Worm (Caenorhabditis elegans) whole organism, mixed stage, embryonic: ENCODE measurements around the gene pqn-18.

Experiments
- M03D4.4 ChIP-seq: sonication (generic microtip); optimal IDR thresholded peaks from 2 replicates; lab custom pipeline; 2017; ENCODE audit warnings: mild to moderate bottlenecking, missing genetic modification characterization, missing compliant biosample characterization
- bed-3 ChIP-seq: fragments of 200-800 bp; sonication (Bioruptor generic); optimal IDR thresholded peaks from 3 replicates; lab custom pipeline; 2018; ENCODE audit warnings: mild to moderate bottlenecking, missing genetic modification characterization, moderate library complexity, missing compliant biosample characterization
- blmp-1 ChIP-seq: fragments of 150-350 bp; optimal IDR thresholded peaks from 2 replicates; lab custom pipeline; 2014; ENCODE audit warnings: missing biosample characterization, missing genetic modification characterization
- ceh-39 ChIP-seq: fragments of 150-350 bp; optimal IDR thresholded peaks from 2 replicates; lab custom pipeline; 2014; ENCODE audit warnings: missing biosample characterization, missing genetic modification characterization
- ceh-43 ChIP-seq: fragments of 200-800 bp; sonication (Bioruptor generic); optimal IDR thresholded peaks from 2 replicates; lab custom pipeline; 2018; ENCODE audit warnings: mild to moderate bottlenecking, missing genetic modification characterization, moderate library complexity, missing compliant biosample characterization
- ceh-83 ChIP-seq: fragments of 200-800 bp; sonication (Bioruptor generic); optimal IDR thresholded peaks from 2 replicates; lab custom pipeline; 2018; ENCODE audit warnings: mild to moderate bottlenecking, missing genetic modification characterization, missing compliant biosample characterization
- ces-1 ChIP-seq: fragments of 150-350 bp; optimal IDR thresholded peaks from 2 replicates; lab custom pipeline; 2014; ENCODE audit warnings: missing biosample characterization, missing genetic modification reagents, missing genetic modification characterization
- cnd-1 ChIP-seq: fragments of 200-800 bp; sonication (Bioruptor generic); optimal IDR thresholded peaks from 2 replicates; lab custom pipeline; 2018; ENCODE audit warnings: mild to moderate bottlenecking, missing genetic modification characterization, missing compliant biosample characterization
- drap-1 ChIP-seq: fragments of 200-800 bp; sonication (Bioruptor generic); optimal IDR thresholded peaks from 3 replicates; lab custom pipeline; 2018; ENCODE audit warnings: mild to moderate bottlenecking, missing genetic modification characterization, missing compliant biosample characterization
- elt-1 ChIP-seq: sonication (generic microtip); optimal IDR thresholded peaks from 2 replicates; lab custom pipeline; 2017; ENCODE audit warnings: missing genetic modification characterization, mild to moderate bottlenecking, missing compliant biosample characterization, antibody characterized with exemption, moderate library complexity, borderline replicate concordance; ENCODE audit not compliant: insufficient read depth
- elt-3 ChIP-seq: fragments of 150-350 bp; optimal IDR thresholded peaks from 2 replicates; lab custom pipeline; 2014; ENCODE audit warnings: missing biosample characterization, missing genetic modification characterization
- flh-1 ChIP-seq: fragments of 200-800 bp; sonication (Bioruptor generic); optimal IDR thresholded peaks from 2 replicates; lab custom pipeline; 2018; ENCODE audit warnings: mild to moderate bottlenecking, missing genetic modification characterization, moderate library complexity, missing compliant biosample characterization
- lin-13 ChIP-seq: fragments of 150-350 bp; optimal IDR thresholded peaks from 2 replicates; lab custom pipeline; 2014; ENCODE audit warnings: missing biosample characterization, missing genetic modification characterization
- lin-32 ChIP-seq: fragments of 200-800 bp; sonication (Bioruptor generic); optimal IDR thresholded peaks from 2 replicates; lab custom pipeline; 2018; ENCODE audit warnings: mild to moderate bottlenecking, missing genetic modification characterization, missing compliant biosample characterization
- lsy-2 ChIP-seq: fragments of 150-350 bp; optimal IDR thresholded peaks from 2 replicates; lab custom pipeline; 2014; ENCODE audit warnings: missing biosample characterization, missing genetic modification characterization
- mep-1 ChIP-seq: fragments of 150-350 bp; optimal IDR thresholded peaks from 2 replicates; lab custom pipeline; 2017; ENCODE audit warnings: missing biosample characterization, missing genetic modification reagents, missing genetic modification characterization, inconsistent platforms
- mls-2 ChIP-seq: sonication (generic microtip); optimal IDR thresholded peaks from 2 replicates; lab custom pipeline; 2016; ENCODE audit warnings: mild to moderate bottlenecking, missing genetic modification characterization, moderate library complexity, missing compliant biosample characterization
- nhr-12 ChIP-seq: fragments of 150-350 bp; optimal IDR thresholded peaks from 2 replicates; lab custom pipeline; 2014; ENCODE audit warnings: missing biosample characterization, missing genetic modification characterization
- nhr-237 ChIP-seq: fragments of 150-350 bp; optimal IDR thresholded peaks from 2 replicates; lab custom pipeline; 2014; ENCODE audit warnings: missing biosample characterization, missing genetic modification characterization
- nhr-28 ChIP-seq: fragments of 150-350 bp; optimal IDR thresholded peaks from 2 replicates; lab custom pipeline; 2014; ENCODE audit warnings: missing biosample characterization, missing genetic modification characterization
- nhr-76 ChIP-seq: sonication (generic microtip); optimal IDR thresholded peaks from 2 replicates; lab custom pipeline; 2017; ENCODE audit warnings: missing biosample characterization, missing genetic modification characterization
- pha-4 ChIP-seq: fragments of 150-350 bp; optimal IDR thresholded peaks from 2 replicates; lab custom pipeline; 2018; ENCODE audit warnings: missing biosample characterization, missing genetic modification reagents, missing genetic modification characterization
- sem-2 ChIP-seq: fragments of 200-800 bp; sonication (Bioruptor generic); optimal IDR thresholded peaks from 2 replicates; lab custom pipeline; 2018; ENCODE audit warnings: mild to moderate bottlenecking, missing genetic modification characterization, missing compliant biosample characterization
- sptf-1 ChIP-seq: sonication (generic microtip); optimal IDR thresholded peaks from 2 replicates; lab custom pipeline; 2017; ENCODE audit warnings: mild to moderate bottlenecking, missing genetic modification characterization, moderate library complexity, missing compliant biosample characterization
- tbx-8 ChIP-seq: fragments of 200-800 bp; sonication (Bioruptor generic); optimal IDR thresholded peaks from 2 replicates; lab custom pipeline; 2018; ENCODE audit warnings: mild to moderate bottlenecking, missing genetic modification characterization, moderate library complexity, missing compliant biosample characterization
- unc-120 ChIP-seq: sonication (generic microtip); optimal IDR thresholded peaks from 2 replicates; lab custom pipeline; 2017; ENCODE audit warnings: missing genetic modification characterization, missing compliant biosample characterization; ENCODE audit not compliant: poor library complexity, severe bottlenecking
- unc-39 ChIP-seq: fragments of 150-350 bp; optimal IDR thresholded peaks from 2 replicates; lab custom pipeline; 2014; ENCODE audit warnings: missing biosample characterization, missing genetic modification characterization
- unc-62 ChIP-seq: fragments of 150-350 bp; optimal IDR thresholded peaks from 2 replicates; lab custom pipeline; 2014; ENCODE audit warnings: missing biosample characterization, missing genetic modification reagents, missing genetic modification characterization
- zip-8 ChIP-seq: fragments of 150-350 bp; optimal IDR thresholded peaks from 2 replicates; lab custom pipeline; 2014; ENCODE audit warnings: missing biosample characterization, missing genetic modification characterization
- ztf-11 ChIP-seq: fragments of 150-350 bp; optimal IDR thresholded peaks from 2 replicates; lab custom pipeline; 2014; ENCODE audit warnings: missing biosample characterization, missing genetic modification characterization

The pqn-18 gene

DNA sequence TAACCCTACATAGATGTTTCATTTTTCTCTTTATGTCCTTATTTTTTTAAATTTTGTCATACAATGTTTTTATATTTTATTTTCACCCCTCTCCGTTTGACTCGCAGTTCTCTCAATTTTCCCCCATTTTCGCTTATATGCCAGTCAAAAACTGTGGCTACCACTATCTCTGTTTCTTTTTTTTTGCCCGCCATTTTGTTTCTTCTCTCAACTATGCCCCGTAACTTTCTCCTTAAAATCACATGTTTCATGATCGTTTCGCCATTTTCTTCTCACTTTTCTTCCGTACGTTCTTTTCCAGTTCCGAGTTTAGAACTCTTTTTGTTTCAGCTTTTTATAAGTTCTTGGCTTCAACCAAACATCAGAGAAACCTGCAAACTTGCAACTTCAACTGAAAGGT is at the start of gene pqn-18:
TSS of gene pqn-18 (plus strand) at position 331 of the 400 bp plus-strand sequence.
- TF ChIP-seq ces-1 (GFP tag; lab: Kevin White, UChicago) (no peak), ztf-11 (tag; lab: Kevin White, UChicago) (no peak), nhr-12 (tag; lab: Kevin White, UChicago) (no peak), sem-2 (GFP tag; lab: Kevin White, UChicago) (no peak), M03D4.4 (tag; lab: Kevin White, UChicago) (no peak), pha-4 (tag; lab: Kevin White, UChicago) (no peak), nhr-237 (tag; lab: Kevin White, UChicago) (no peak), nhr-28 (tag; lab: Kevin White, UChicago) (no peak), bed-3 (GFP tag; lab: Kevin White, UChicago) (no peak), flh-1 (GFP tag; lab: Kevin White, UChicago) (no peak), lin-32 (GFP tag; lab: Kevin White, UChicago) (no peak), cnd-1 (tag; lab: Kevin White, UChicago) (no peak), tbx-8 (GFP tag; lab: Kevin White, UChicago) (no peak), unc-39 (no peak), unc-120 (tag; lab: Kevin White, UChicago) (no peak), zip-8 (tag; lab: Kevin White, UChicago) (no peak)

DNA sequence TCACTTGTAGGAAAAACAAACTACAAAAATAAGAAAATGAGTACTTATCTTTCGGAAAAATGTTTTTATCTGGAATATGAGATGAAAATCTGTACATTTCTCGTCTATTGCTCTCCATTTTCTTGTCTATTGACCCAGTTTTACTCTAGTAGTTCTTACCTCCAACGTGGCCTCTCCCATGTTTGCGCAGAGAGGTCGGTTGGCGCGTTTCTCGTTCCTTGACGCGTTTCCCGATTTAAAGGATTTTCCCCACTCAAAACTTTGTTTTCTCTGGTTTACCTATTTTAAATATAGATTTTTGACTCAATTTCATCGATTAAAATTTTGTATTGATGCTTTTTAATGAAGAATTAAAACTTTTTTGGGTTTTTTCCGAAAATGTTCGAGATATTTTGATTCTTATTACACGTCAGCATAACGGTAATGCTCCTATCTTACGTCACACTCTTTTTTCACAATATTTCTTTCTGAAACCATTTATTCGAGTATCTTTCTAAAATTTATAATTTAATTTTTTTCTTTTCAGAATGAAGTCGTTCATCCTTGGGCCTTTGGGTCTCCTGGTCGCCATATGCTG is 46.8 kb upstream of the pqn-18 start, which contains the start of gene T14G8.3:
TSS of gene T14G8.3 (plus strand) at position 527 of the 577 bp plus-strand sequence.
- TF ChIP-seq mep-1 (tag; lab: Kevin White, UChicago) (peak; percentile 26), pha-4 (tag; lab: Kevin White, UChicago) (peak; percentile 42), lin-13 (tag; lab: Kevin White, UChicago) (peak; percentile 43), ceh-83 (no peak), zip-8 (tag; lab: Kevin White, UChicago) (peak; percentile 4)

DNA sequence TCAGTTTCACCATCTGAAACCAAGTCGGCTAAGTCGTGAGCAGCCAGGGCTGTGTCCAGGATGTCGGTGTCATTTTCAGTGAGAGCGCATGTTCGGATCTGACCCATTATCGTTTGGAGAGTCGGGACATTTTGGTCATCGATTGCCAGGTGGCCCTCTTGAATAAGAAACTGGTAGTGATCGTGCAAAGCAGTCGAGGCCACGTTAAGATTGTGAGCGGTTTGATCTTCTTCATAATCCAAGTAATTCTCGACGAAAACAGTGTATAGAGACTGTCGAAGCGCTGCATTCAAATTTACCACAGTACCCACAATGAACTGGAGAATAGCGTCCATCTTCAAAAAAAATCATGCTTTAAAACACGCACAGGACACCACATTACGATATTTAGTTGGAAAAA is 45.1 kb upstream of the pqn-18 start, which contains the start of gene T14G8.6:
TSS of gene T14G8.6 (minus strand) at position 338 of the 400 bp plus-strand sequence.
- no peak for TF ChIP-seq nhr-237 (tag; lab: Kevin White, UChicago)
- no peak for TF ChIP-seq unc-120 (tag; lab: Kevin White, UChicago)
- TF ChIP-seq tbx-8 (GFP tag; lab: Kevin White, UChicago): no peak
- TF ChIP-seq, all 35 proteins: peak for 0

DNA sequence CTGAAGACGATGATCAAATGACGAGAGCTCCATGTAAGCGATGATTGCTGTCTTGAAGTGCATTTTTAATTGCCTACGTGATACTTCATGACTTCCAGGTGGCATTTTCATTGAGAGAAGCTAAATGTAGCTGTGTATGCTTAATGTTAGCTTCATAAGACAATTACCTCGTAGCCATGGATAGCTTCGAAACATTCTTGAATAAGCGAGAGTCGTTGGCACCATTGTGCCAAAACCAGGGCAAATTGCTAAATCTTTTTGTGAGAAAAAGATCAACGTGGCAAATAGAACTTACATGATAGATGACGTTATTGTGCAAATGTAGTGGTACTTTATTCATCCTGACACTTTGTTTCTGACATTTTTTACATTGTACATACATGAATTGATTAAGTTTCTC is 44.4 kb upstream of the pqn-18 start:
- TF ChIP-seq ces-1 (GFP tag; lab: Kevin White, UChicago): no peak
- no peak for TF ChIP-seq elt-3 (tag; lab: Kevin White, UChicago)
- TF ChIP-seq ztf-11 (tag; lab: Kevin White, UChicago): no peak
- TF ChIP-seq flh-1 (GFP tag; lab: Kevin White, UChicago): no peak
- TF ChIP-seq cnd-1 (tag; lab: Kevin White, UChicago): no peak
- no peak for TF ChIP-seq blmp-1 (tag; lab: Kevin White, UChicago)
- no peak for TF ChIP-seq sem-2 (GFP tag; lab: Kevin White, UChicago)
- TF ChIP-seq ceh-83: no peak
- no peak for TF ChIP-seq unc-62 (GFP tag; lab: Kevin White, UChicago)
- no peak for TF ChIP-seq nhr-237 (tag; lab: Kevin White, UChicago)
- no peak for TF ChIP-seq lin-13 (tag; lab: Kevin White, UChicago)
- no peak for TF ChIP-seq nhr-76
- TF ChIP-seq mls-2 (tag; lab: Kevin White, UChicago): no peak

DNA sequence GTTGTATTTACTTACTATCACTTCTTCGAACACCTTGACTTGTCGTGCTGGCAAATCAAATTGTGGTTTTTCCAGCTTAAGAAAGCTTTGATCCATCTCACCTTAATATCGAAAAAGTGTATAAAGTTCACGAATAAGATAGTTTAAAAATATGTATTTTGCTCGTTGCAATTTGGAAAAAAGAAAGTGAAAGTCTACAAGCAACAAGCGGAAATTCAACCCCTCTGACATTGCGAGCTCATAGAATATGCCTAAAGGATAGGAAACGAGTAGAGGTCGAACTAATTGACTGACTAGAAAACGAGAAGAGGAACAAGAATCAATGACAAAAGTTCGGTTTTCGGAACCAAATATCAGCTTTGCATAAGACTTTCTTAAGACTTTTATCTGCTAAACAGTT is 43.8 kb upstream of the pqn-18 start, which contains the start of gene T14G8.4:
TSS of gene T14G8.4 (minus strand) at position 101 of the 400 bp plus-strand sequence.
- TF ChIP-seq unc-62 (GFP tag; lab: Kevin White, UChicago): no peak
- no peak for TF ChIP-seq mls-2 (tag; lab: Kevin White, UChicago)
- TF ChIP-seq ces-1 (GFP tag; lab: Kevin White, UChicago): no peak
- TF ChIP-seq zip-8 (tag; lab: Kevin White, UChicago): no peak
- TF ChIP-seq nhr-28 (tag; lab: Kevin White, UChicago): no peak
- no peak for TF ChIP-seq cnd-1 (tag; lab: Kevin White, UChicago)
- no peak for TF ChIP-seq ceh-39 (tag; lab: Kevin White, UChicago)
- TF ChIP-seq lsy-2: no peak
- TF ChIP-seq elt-3 (tag; lab: Kevin White, UChicago): no peak
- no peak for TF ChIP-seq nhr-12 (tag; lab: Kevin White, UChicago)

ce11 chrX:12869412-12869811 is 38.2 kb upstream of the pqn-18 start:
- TF ChIP-seq nhr-12 (tag; lab: Kevin White, UChicago) (no peak), nhr-76 (no peak), sem-2 (GFP tag; lab: Kevin White, UChicago) (no peak), ces-1 (GFP tag; lab: Kevin White, UChicago) (no peak), tbx-8 (GFP tag; lab: Kevin White, UChicago) (no peak), cnd-1 (tag; lab: Kevin White, UChicago) (no peak), drap-1 (no peak), unc-120 (tag; lab: Kevin White, UChicago) (no peak), pha-4 (tag; lab: Kevin White, UChicago) (no peak), elt-1 (tag; lab: Kevin White, UChicago) (no peak), bed-3 (GFP tag; lab: Kevin White, UChicago) (no peak), ztf-11 (tag; lab: Kevin White, UChicago) (no peak), M03D4.4 (tag; lab: Kevin White, UChicago) (no peak), blmp-1 (tag; lab: Kevin White, UChicago) (no peak), sptf-1 (tag; lab: Kevin White, UChicago) (no peak), ceh-43 (no peak)
